Worm (Caenorhabditis elegans) whole organism, early embryonic: ENCODE data around the gene ZK1055.7.

Experiments used
- B0310.2 ChIP-seq: sonication (generic microtip); optimal IDR thresholded peaks from 2 replicates; lab custom pipeline; 2016; ENCODE audit warnings: mild to moderate bottlenecking, missing genetic modification characterization, missing compliant biosample characterization
- F13C5.2 ChIP-seq: sonication (generic microtip); optimal IDR thresholded peaks from 2 replicates; lab custom pipeline; 2017; ENCODE audit warnings: mild to moderate bottlenecking, missing genetic modification characterization, inconsistent platforms, missing compliant biosample characterization
- ama-1 ChIP-seq: fragments of 150-350 bp; optimal IDR thresholded peaks from 2 replicates; lab custom pipeline; 2014
- flt-1 ChIP-seq: fragments of 200-800 bp; sonication (Bioruptor generic); IDR thresholded peaks from 2 replicates; pipeline ENCODE4 v1.3.6; 2022; ENCODE audit warnings: missing genetic modification characterization, missing compliant biosample characterization
- hmg-4 ChIP-seq: fragments of 200-800 bp; sonication (Bioruptor generic); optimal IDR thresholded peaks from 2 replicates; lab custom pipeline; 2018; ENCODE audit warnings: mild to moderate bottlenecking, missing genetic modification characterization, missing compliant biosample characterization
- scrt-1 ChIP-seq: fragments of 200-800 bp; sonication (Bioruptor generic); IDR thresholded peaks from 2 replicates; pipeline ENCODE4 v1.3.6; 2022; ENCODE audit warnings: missing genetic modification characterization, missing compliant biosample characterization
- sea-1 ChIP-seq: fragments of 200-800 bp; sonication (Bioruptor generic); conservative IDR thresholded peaks from 2 replicates; pipeline ENCODE4 v1.3.6; 2022; ENCODE audit warnings: missing genetic modification characterization, missing compliant biosample characterization
- tbx-11 ChIP-seq: fragments of 200-800 bp; sonication (Bioruptor generic); IDR thresholded peaks from 2 replicates; pipeline ENCODE4 v1.3.6; 2022; ENCODE audit warnings: missing genetic modification characterization, missing compliant biosample characterization
- tra-4 ChIP-seq: sonication (generic microtip); optimal IDR thresholded peaks from 2 replicates; lab custom pipeline; 2017; ENCODE audit warnings: missing genetic modification characterization, missing compliant biosample characterization

- TF ChIP-seq ama-1 (no peak), sea-1 (GFP tag; lab: Robert Waterston, UW) (no peak), flt-1 (no peak), hmg-4 (GFP tag; lab: Kevin White, UChicago) (no peak), tra-4 (tag; lab: Kevin White, UChicago) (no peak), F13C5.2 (tag; lab: Kevin White, UChicago) (no peak), tbx-11 (GFP tag; lab: Robert Waterston, UW) (no peak), B0310.2 (no peak), scrt-1 (GFP tag; lab: Robert Waterston, UW) (no peak)
These were observed 26.7 kb upstream of the ZK1055.7 start for ce11 chrV:6631866-6632265.
